Worm (Caenorhabditis elegans): Measurements from ENCODE around the gene Y79H2A.12.

Y79H2A.12 gene

DNA sequence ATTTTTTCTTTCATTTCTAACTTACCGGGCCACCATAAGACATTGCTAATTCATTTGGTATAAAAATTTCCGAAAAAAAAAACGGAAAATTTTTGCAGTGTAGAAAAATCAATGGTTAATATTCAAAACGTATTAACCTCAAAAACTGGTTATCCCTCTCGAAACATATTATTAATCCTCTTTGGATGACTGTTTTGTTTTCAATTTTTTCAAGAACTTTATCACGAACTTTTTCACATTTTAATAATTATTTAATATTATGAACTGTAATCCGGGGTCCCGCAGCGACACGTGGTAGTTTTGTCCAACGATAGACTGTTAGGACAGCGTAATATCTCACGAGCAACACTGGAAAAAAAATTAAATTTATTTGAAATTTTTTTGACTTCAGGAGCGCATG lies at the start of gene Y79H2A.12:
Gene Y79H2A.12, minus strand, starts transcription at position 101 of the 400 bp plus-strand sequence.
- TF ChIP-seq ztf-23 (GFP tag; IDR thresholded peaks at IDR 0.05) (no peak), med-1 (GFP tag; optimal IDR thresholded peaks at IDR 0.05; ENCODE audit: insufficient read depth) (no peak), klf-2 (GFP tag; conservative IDR thresholded peaks at IDR 0.05) (no peak), T22C8.4 (GFP tag; IDR thresholded peaks at IDR 0.05) (no peak), ztf-29 (GFP tag; IDR thresholded peaks at IDR 0.05) (no peak), flt-1 (GFP tag; IDR thresholded peaks at IDR 0.05) (no peak), ref-1 (GFP tag; conservative IDR thresholded peaks at IDR 0.05) (no peak), cog-1 (tag; optimal IDR thresholded peaks at IDR 0.05) (no peak), tab-1 (GFP tag; IDR thresholded peaks at IDR 0.05) (no peak)

DNA sequence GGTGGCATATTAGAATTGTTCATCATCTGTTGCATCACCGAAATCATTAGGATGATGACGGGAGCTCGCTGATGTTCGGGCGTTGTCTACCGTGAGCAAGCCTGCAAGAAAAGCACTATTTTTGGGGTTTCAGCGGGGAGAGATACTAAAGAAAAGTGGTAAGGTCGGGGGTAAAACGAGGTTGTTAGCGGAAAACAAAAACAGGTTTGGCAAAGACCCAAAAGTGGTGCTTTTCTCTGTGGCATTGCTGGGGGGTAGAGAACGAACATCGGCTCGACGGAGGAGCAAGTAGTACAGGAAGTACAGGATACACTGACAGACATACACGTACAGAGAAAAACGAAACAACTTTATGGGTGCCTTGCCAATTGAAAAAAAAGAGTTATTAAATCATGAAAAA lies 48.8 kb upstream of the Y79H2A.12 start, which contains the start of gene php-3:
Gene php-3, minus strand, starts transcription at position 101 of the 400 bp plus-strand sequence.
- TF ChIP-seq flt-1 (GFP tag; IDR thresholded peaks at IDR 0.05) (no peak), klf-2 (GFP tag; conservative IDR thresholded peaks at IDR 0.05) (no peak), ztf-23 (GFP tag; IDR thresholded peaks at IDR 0.05) (no peak)

DNA sequence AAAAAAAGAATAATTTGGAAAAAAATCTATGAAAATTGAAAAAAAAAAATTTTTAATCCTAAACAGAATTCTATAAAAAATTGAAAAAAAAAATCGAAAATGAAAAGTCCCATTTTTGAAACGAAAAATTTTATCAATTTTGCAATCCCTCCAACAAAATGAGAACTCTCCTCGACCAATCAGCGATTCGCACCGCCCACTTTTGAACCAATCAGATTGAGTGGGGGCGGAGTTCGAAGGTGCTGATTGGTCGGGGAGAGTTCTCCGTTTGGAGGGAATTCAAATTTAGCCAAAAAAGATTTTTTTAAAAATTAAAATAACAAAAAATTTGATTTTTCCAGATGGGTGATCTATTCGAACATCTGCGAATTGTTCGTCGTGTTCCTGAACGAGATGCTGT lies 39.1 kb upstream of the Y79H2A.12 start:
- no peak for TF ChIP-seq ztf-29 (GFP tag; IDR thresholded peaks at IDR 0.05)
- no peak for TF ChIP-seq ref-1 (GFP tag; conservative IDR thresholded peaks at IDR 0.05)
- TF ChIP-seq klf-2 (GFP tag; conservative IDR thresholded peaks at IDR 0.05), result no peak
- no peak for TF ChIP-seq tab-1 (GFP tag; IDR thresholded peaks at IDR 0.05)

DNA sequence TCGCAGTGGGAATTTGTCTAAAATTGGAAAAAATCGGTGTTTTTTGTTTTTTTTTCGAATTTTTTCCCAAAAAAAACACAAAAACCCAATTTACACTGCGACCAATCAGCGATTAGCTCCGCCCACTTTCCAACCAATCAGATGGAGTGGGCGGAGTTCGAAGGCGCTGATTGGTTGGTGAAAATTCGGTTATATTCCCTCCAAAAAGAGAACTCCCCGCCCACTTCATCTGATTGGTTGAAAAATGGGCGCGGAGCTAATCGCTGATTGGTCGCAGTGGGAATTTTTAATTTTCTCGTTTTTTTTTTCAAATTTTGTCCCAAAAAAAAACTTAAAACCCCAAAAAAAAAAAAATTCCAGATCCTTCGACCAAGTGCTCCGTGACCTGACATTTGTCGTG lies 35.8 kb upstream of the Y79H2A.12 start:
- TF ChIP-seq med-1 (GFP tag; optimal IDR thresholded peaks at IDR 0.05; ENCODE audit: insufficient read depth) (no peak), klf-2 (GFP tag; conservative IDR thresholded peaks at IDR 0.05) (no peak), tab-1 (GFP tag; IDR thresholded peaks at IDR 0.05) (no peak), T22C8.4 (GFP tag; IDR thresholded peaks at IDR 0.05) (no peak), ztf-23 (GFP tag; IDR thresholded peaks at IDR 0.05) (no peak), ztf-29 (GFP tag; IDR thresholded peaks at IDR 0.05) (no peak), cog-1 (tag; optimal IDR thresholded peaks at IDR 0.05) (no peak), flt-1 (GFP tag; IDR thresholded peaks at IDR 0.05) (no peak), ref-1 (GFP tag; conservative IDR thresholded peaks at IDR 0.05) (no peak)

DNA sequence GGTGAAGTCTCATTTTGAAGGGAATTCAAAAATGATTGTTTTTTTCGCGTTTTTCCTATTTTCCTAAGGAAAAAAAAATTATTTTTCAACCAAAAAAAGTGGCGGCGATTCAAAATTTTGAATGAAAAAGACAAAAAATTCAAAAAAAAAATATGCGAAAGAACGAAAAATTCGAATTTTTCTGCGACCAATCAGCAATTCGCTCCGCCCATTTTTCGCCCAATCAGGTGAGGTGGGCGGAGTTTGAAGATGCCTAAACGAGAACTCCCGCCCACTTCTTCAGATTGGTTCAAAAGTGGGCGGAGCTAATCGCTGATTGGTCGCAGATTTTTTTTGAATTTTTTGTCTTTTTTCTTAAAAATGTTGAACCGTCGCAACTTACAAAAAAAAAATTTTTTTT lies 35.3 kb upstream of the Y79H2A.12 start:
- TF ChIP-seq klf-2 (GFP tag; conservative IDR thresholded peaks at IDR 0.05), result no peak
- TF ChIP-seq cog-1 (tag; optimal IDR thresholded peaks at IDR 0.05), result no peak
- TF ChIP-seq ref-1 (GFP tag; conservative IDR thresholded peaks at IDR 0.05), result no peak
- no peak for TF ChIP-seq med-1 (GFP tag; optimal IDR thresholded peaks at IDR 0.05; ENCODE audit: insufficient read depth)
- TF ChIP-seq T22C8.4 (GFP tag; IDR thresholded peaks at IDR 0.05), result no peak

DNA sequence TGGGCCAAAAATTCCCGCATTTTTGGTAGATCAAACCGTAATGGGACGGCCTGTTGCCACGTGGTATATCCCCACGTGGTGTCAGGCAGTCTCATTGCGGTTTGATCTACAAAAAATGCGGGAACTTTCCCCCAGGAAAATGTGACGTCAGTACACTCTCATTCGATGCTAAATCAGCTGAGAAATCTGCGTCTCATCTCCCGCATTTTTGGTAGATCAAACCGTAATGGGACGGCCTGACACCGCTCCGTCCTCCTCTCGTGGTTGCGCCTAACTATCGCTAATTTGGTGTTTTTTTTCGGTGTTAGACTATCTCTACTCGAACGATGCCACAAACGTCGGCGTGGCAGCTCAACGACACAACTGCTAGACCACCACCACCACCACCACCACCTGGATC lies 32.7 kb upstream of the Y79H2A.12 start, which contains the start of gene zyg-8:
Gene zyg-8, plus strand, starts transcription at position 301 of the 400 bp plus-strand sequence.
- TF ChIP-seq tab-1 (GFP tag; IDR thresholded peaks at IDR 0.05) (0 out of 2 replicates have a peak, but pooled peaks have one; percentile 11), flt-1 (GFP tag; IDR thresholded peaks at IDR 0.05) (no peak), med-1 (GFP tag; optimal IDR thresholded peaks at IDR 0.05; ENCODE audit: insufficient read depth) (no peak), klf-2 (GFP tag; conservative IDR thresholded peaks at IDR 0.05) (no peak)

DNA sequence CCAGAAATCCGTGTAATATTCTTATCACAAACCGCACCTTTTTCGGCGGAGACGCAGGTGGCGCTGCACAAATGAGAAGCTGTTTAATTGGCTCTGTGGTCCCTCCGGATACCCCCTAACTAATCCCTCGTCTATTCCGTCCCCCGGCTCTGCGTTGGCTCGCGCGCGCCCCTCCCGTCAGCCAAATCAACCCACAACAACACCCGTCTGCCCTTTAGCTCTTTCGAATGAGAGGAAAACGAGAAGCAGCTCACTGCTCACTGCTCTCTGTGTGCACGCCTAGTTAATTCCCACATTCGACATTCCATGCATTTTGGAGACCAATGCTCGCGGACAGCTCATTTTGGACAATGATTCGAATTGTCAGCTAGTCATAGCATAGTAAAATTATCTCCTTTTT lies 31.4 kb upstream of the Y79H2A.12 start:
- no peak for TF ChIP-seq tab-1 (GFP tag; IDR thresholded peaks at IDR 0.05)
- TF ChIP-seq ztf-29 (GFP tag; IDR thresholded peaks at IDR 0.05), result no peak
- TF ChIP-seq ztf-23 (GFP tag; IDR thresholded peaks at IDR 0.05), result no peak
- 0 out of 2 replicates have a peak, but pooled peaks have one; percentile 16 for TF ChIP-seq flt-1 (GFP tag; IDR thresholded peaks at IDR 0.05)
- TF ChIP-seq T22C8.4 (GFP tag; IDR thresholded peaks at IDR 0.05), result no peak
- no peak for TF ChIP-seq cog-1 (tag; optimal IDR thresholded peaks at IDR 0.05)
- no peak for TF ChIP-seq klf-2 (GFP tag; conservative IDR thresholded peaks at IDR 0.05)
- no peak for TF ChIP-seq med-1 (GFP tag; optimal IDR thresholded peaks at IDR 0.05; ENCODE audit: insufficient read depth)

DNA sequence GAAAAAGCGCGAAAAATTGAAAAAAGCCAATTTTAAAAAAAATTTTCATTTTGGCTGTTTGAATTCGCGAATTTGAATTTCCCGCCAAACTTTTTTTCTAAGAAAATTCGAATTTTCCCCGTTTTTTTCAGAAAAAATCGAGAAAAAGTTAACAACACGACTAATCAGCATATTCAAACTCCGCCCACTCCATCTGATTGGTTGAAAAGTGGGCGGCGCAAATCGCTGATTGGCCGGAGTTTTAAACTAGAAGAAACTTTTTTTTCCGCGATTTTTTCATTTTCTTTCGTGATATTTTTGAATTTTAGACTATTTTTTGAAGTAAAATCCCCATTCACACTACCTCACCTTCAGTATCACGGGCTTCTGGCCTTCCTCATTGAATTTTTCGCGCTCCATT lies 30.9 kb upstream of the Y79H2A.12 start:
- TF ChIP-seq flt-1 (GFP tag; IDR thresholded peaks at IDR 0.05), result no peak
- TF ChIP-seq ztf-23 (GFP tag; IDR thresholded peaks at IDR 0.05), result no peak
- TF ChIP-seq tab-1 (GFP tag; IDR thresholded peaks at IDR 0.05), result no peak
- no peak for TF ChIP-seq ztf-29 (GFP tag; IDR thresholded peaks at IDR 0.05)
- TF ChIP-seq med-1 (GFP tag; optimal IDR thresholded peaks at IDR 0.05; ENCODE audit: insufficient read depth), result no peak
- no peak for TF ChIP-seq cog-1 (tag; optimal IDR thresholded peaks at IDR 0.05)
- no peak for TF ChIP-seq ref-1 (GFP tag; conservative IDR thresholded peaks at IDR 0.05)

DNA sequence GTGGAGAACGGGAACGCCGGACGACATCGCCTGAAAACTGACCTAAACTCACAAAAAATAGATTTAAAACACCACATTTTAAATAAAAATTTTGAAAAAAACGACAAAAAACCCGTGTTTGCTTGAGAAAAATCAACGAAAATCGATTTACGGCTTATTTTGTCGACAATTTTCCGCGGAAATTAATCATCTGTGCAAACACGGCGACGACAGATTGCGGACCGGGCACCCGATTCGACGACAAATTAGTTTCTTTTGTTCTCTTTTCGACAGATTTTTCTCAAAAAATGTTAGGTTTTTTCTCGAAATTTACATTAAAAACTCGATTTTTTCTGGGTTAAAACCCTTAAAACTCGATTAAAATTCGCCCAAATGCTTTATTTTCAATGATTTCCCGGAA lies 29.8 kb upstream of the Y79H2A.12 start, which contains the start of gene arx-3:
Gene arx-3, minus strand, starts transcription at position 30 of the 400 bp plus-strand sequence.
- no peak for TF ChIP-seq ref-1 (GFP tag; conservative IDR thresholded peaks at IDR 0.05)
- TF ChIP-seq ztf-23 (GFP tag; IDR thresholded peaks at IDR 0.05), result 0 out of 2 replicates have a peak, but pooled peaks have one; percentile 43
- no peak for TF ChIP-seq med-1 (GFP tag; optimal IDR thresholded peaks at IDR 0.05; ENCODE audit: insufficient read depth)
- TF ChIP-seq flt-1 (GFP tag; IDR thresholded peaks at IDR 0.05), result no peak
- no peak for TF ChIP-seq cog-1 (tag; optimal IDR thresholded peaks at IDR 0.05)
- TF ChIP-seq ztf-29 (GFP tag; IDR thresholded peaks at IDR 0.05), result no peak
- TF ChIP-seq klf-2 (GFP tag; conservative IDR thresholded peaks at IDR 0.05), result no peak
- no peak for TF ChIP-seq T22C8.4 (GFP tag; IDR thresholded peaks at IDR 0.05)

DNA sequence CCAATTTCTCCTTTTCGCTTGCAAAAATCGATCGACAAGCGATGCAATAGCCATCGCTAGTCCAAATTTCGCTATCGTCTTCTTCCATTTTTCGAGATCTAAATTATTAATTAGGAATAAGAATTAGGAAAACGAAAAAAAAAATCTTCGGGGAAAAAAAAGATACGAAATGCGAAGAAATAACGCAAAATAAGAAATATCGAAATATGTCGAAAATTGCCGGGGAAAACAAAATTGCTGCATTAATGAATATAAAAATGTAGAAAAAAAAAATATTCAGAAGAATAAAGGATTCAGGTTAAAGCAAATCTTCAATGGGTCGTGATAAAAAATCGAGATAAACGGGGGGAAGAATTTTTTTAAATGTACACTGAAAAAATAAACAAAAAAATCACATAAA lies 23.5 kb upstream of the Y79H2A.12 start, which contains the start of gene Y79H2A.3:
Gene Y79H2A.3, minus strand, starts transcription at position 101 of the 400 bp plus-strand sequence.
- TF ChIP-seq ztf-29 (GFP tag; IDR thresholded peaks at IDR 0.05) (no peak), tab-1 (GFP tag; IDR thresholded peaks at IDR 0.05) (no peak), flt-1 (GFP tag; IDR thresholded peaks at IDR 0.05) (no peak), med-1 (GFP tag; optimal IDR thresholded peaks at IDR 0.05; ENCODE audit: insufficient read depth) (no peak), klf-2 (GFP tag; conservative IDR thresholded peaks at IDR 0.05) (no peak), ref-1 (GFP tag; conservative IDR thresholded peaks at IDR 0.05) (no peak), T22C8.4 (GFP tag; IDR thresholded peaks at IDR 0.05) (no peak), ztf-23 (GFP tag; IDR thresholded peaks at IDR 0.05) (no peak), cog-1 (tag; optimal IDR thresholded peaks at IDR 0.05) (no peak)

Measured in whole organism, midembryonic.